Fruit fly (Drosophila melanogaster): Measurements from ENCODE around the gene spict.

Gene spict

DNA sequence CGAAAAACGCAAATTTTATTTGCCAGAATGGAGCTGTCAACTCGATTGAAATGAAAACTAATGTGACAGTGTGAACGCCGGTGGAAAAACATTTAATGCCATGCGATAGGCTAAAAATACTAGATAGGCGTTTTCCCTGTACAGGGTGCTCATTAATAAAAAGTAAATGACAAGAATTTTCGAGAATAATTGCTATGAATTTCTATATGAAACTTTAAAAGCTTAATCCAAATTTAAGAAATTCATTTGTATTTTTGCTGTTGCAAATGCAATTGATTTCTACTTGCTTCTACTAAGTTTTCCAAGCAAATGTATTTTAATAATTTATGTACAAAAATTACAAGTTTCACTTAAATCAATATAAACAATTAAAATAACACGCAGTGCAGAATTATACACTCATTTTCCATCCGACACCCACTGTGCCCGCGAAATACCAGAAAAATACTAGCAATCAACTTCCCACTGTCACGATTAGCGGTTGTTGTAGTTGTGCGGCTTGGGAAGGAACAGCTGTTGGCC lies 17.3 kb downstream of the spict start, which contains the start of gene Pih1D1 (continued):
- TF ChIP-seq lola (GFP tag; optimal IDR thresholded peaks at IDR 0.05) = peak in 1 of 3 experiments; percentile 96
- TF ChIP-seq tx (GFP tag; optimal IDR thresholded peaks at IDR 0.05) = peak; percentile 93
- TF ChIP-seq ase (GFP tag; IDR thresholded peaks at IDR 0.05) = peak; percentile 95
- peak; percentile 59 for TF ChIP-seq CG17186 (GFP tag; optimal IDR thresholded peaks at IDR 0.05)
- peak; percentile 95 for TF ChIP-seq E2f1 (GFP tag; IDR thresholded peaks at IDR 0.05)
- peak; percentile 94 for TF ChIP-seq Dip3 (GFP tag; optimal IDR thresholded peaks at IDR 0.05)
- peak; percentile 97 for TF ChIP-seq CG4404 (GFP tag; IDR thresholded peaks at IDR 0.05)
- TF ChIP-seq sqz (GFP tag; optimal IDR thresholded peaks at IDR 0.05) = peak; percentile 83
- TF ChIP-seq CG18619 (GFP tag; optimal IDR thresholded peaks at IDR 0.05) = peak; percentile 94
- TF ChIP-seq Hr51 (GFP tag; optimal IDR thresholded peaks at IDR 0.05) = peak; percentile 92 to 94
- peak; percentile 95 for TF ChIP-seq CG11456 (GFP tag; IDR thresholded peaks at IDR 0.05)
- peak; percentile 83 for TF ChIP-seq CG12219 (GFP tag; optimal IDR thresholded peaks at IDR 0.05)
- TF ChIP-seq insv (GFP tag; optimal IDR thresholded peaks at IDR 0.05) = peak in 1 of 2 experiments; percentile 64
- TF ChIP-seq Max (GFP tag; optimal IDR thresholded peaks at IDR 0.05) = peak; percentile 94
- TF ChIP-seq Hr78 (GFP tag; optimal IDR thresholded peaks at IDR 0.05) = no peak
- peak; percentile 95 for TF ChIP-seq Rfx (GFP tag; IDR thresholded peaks at IDR 0.05)
- TF ChIP-seq HLHmδ (GFP tag; optimal IDR thresholded peaks at IDR 0.05) = no peak
- TF ChIP-seq CG10543 (GFP tag; optimal IDR thresholded peaks at IDR 0.05) = peak; percentile 92
- no peak for TF ChIP-seq sc (optimal IDR thresholded peaks at IDR 0.05)
- TF ChIP-seq sc (GFP tag; optimal IDR thresholded peaks at IDR 0.05) = peak; percentile 92
- 0 out of 3 replicates have a peak, but pooled peaks have one; percentile 14 for TF ChIP-seq CG6791 (GFP tag; IDR thresholded peaks at IDR 0.05; ENCODE audit: partially characterized antibody)
- peak; percentile 62 for TF ChIP-seq BEAF-32 (GFP tag; optimal IDR thresholded peaks at IDR 0.05)
- TF ChIP-seq ems (GFP tag; optimal IDR thresholded peaks at IDR 0.05) = peak; percentile 86
- TF ChIP-seq CG17328 (GFP tag; IDR thresholded peaks at IDR 0.05) = peak; percentile 91
- peak; percentile 78 for TF ChIP-seq CG11696 (GFP tag; IDR thresholded peaks at IDR 0.05)
- TF ChIP-seq CG17385 (GFP tag; optimal IDR thresholded peaks at IDR 0.05) = peak; percentile 88
- peak; percentile 97 for TF ChIP-seq CG10366 (GFP tag; IDR thresholded peaks at IDR 0.05)
- peak; percentile 92 for TF ChIP-seq HLH3B (GFP tag; IDR thresholded peaks at IDR 0.05)
- TF ChIP-seq exex (tag; optimal IDR thresholded peaks at IDR 0.05) = peak; percentile 70
- peak; percentile 84 for TF ChIP-seq CG8359 (GFP tag; optimal IDR thresholded peaks at IDR 0.05; ENCODE audit: borderline replicate concordance)
- peak; percentile 96 for TF ChIP-seq CG16815 (GFP tag; optimal IDR thresholded peaks at IDR 0.05)
- TF ChIP-seq Mad (GFP tag; optimal IDR thresholded peaks at IDR 0.05) = peak; percentile 89
- TF ChIP-seq CG14014 (GFP tag; IDR thresholded peaks at IDR 0.05) = peak; percentile 96
- peak; percentile 91 for TF ChIP-seq CG11247 (GFP tag; IDR thresholded peaks at IDR 0.05)
- TF ChIP-seq CG2120 (GFP tag; optimal IDR thresholded peaks at IDR 0.05) = peak; percentile 97
- TF ChIP-seq chinmo (GFP tag; IDR thresholded peaks at IDR 0.05; ENCODE audit: partially characterized antibody) = no peak
- peak; percentile 92 for TF ChIP-seq CG10654 (GFP tag; optimal IDR thresholded peaks at IDR 0.05)
- no peak for TF ChIP-seq CG12769 (tag; optimal IDR thresholded peaks at IDR 0.05)
- peak; percentile 96 for TF ChIP-seq CG10147 (GFP tag; optimal IDR thresholded peaks at IDR 0.05)
- TF ChIP-seq Dfd (GFP tag; optimal IDR thresholded peaks at IDR 0.05) = peak in 1 of 2 experiments; percentile 93
- TF ChIP-seq ham (GFP tag; IDR thresholded peaks at IDR 0.05) = peak; percentile 90
- peak; percentile 95 for TF ChIP-seq grau (tag; optimal IDR thresholded peaks at IDR 0.05)
- peak; percentile 85 for TF ChIP-seq CG18011 (GFP tag; optimal IDR thresholded peaks at IDR 0.05)
- peak; percentile 94 for TF ChIP-seq H15 (GFP tag; IDR thresholded peaks at IDR 0.05)
- peak; percentile 80 for TF ChIP-seq da (GFP tag; optimal IDR thresholded peaks at IDR 0.05)
- peak; percentile 68 for TF ChIP-seq Jarid2 (GFP tag; optimal IDR thresholded peaks at IDR 0.05)
- TF ChIP-seq Ravus (GFP tag; IDR thresholded peaks at IDR 0.05) = peak; percentile 86
- no peak for TF ChIP-seq pros (GFP tag; optimal IDR thresholded peaks at IDR 0.05)
- peak; percentile 73 for TF ChIP-seq CG10321 (GFP tag; IDR thresholded peaks at IDR 0.05)
